Fruit fly (Drosophila melanogaster) whole organism, pupa: Measurements from ENCODE around the gene CG31468.

ENCODE experiments used
- CG12605 ChIP-seq: fragments of 200-800 bp; sonication (Bioruptor generic); IDR thresholded peaks from 2 replicates; pipeline ENCODE4 v1.3.6; 2022; ENCODE audit warnings: missing biosample characterization, missing genetic modification characterization
- CG13204 ChIP-seq: fragments of 200-800 bp; sonication (Bioruptor generic); optimal IDR thresholded peaks from 2 replicates; lab custom pipeline; 2018; ENCODE audit warnings: missing biosample characterization, mild to moderate bottlenecking, missing genetic modification characterization, moderate library complexity
- CG14655 ChIP-seq: fragments of 200-800 bp; sonication (Bioruptor generic); optimal IDR thresholded peaks from 3 replicates; lab custom pipeline; 2017; ENCODE audit warnings: mild to moderate bottlenecking, missing biosample characterization, missing genetic modification reagents, missing genetic modification characterization
- CG15710 ChIP-seq: fragments of 200-800 bp; sonication (Bioruptor generic); optimal IDR thresholded peaks from 2 replicates; lab custom pipeline; 2018; ENCODE audit warnings: missing biosample characterization, mild to moderate bottlenecking, missing genetic modification characterization, moderate library complexity
- CG17806 ChIP-seq: fragments of 200-800 bp; sonication (Bioruptor generic); optimal IDR thresholded peaks from 2 replicates; lab custom pipeline; 2018; ENCODE audit warnings: missing biosample characterization, mild to moderate bottlenecking, missing genetic modification characterization, moderate library complexity
- CG34367 ChIP-seq: fragments of 200-800 bp; sonication (Bioruptor generic); optimal IDR thresholded peaks from 2 replicates; lab custom pipeline; 2018; ENCODE audit warnings: missing biosample characterization, mild to moderate bottlenecking, missing genetic modification characterization
- CG4496 ChIP-seq: fragments of 200-800 bp; sonication (Bioruptor generic); IDR thresholded peaks from 3 replicates; pipeline ENCODE4 v1.3.6; 2022; ENCODE audit warnings: missing biosample characterization, missing genetic modification characterization
- CG8159 ChIP-seq: fragments of 200-800 bp; sonication (Bioruptor generic); optimal IDR thresholded peaks from 3 replicates; lab custom pipeline; 2018; ENCODE audit warnings: missing biosample characterization, mild to moderate bottlenecking, missing genetic modification characterization, moderate library complexity
- CG8301 ChIP-seq: fragments of 200-800 bp; sonication (Bioruptor generic); optimal IDR thresholded peaks from 2 replicates; lab custom pipeline; 2018; ENCODE audit warnings: missing biosample characterization, mild to moderate bottlenecking, missing genetic modification characterization
- CG9948 ChIP-seq: fragments of 200-800 bp; sonication (Bioruptor generic); optimal IDR thresholded peaks from 2 replicates; lab custom pipeline; 2018; ENCODE audit warnings: missing biosample characterization, mild to moderate bottlenecking, missing genetic modification characterization, moderate library complexity
- D1 ChIP-seq: fragments of 200-800 bp; sonication (Bioruptor generic); optimal IDR thresholded peaks from 2 replicates; lab custom pipeline; 2018; ENCODE audit warnings: missing biosample characterization, mild to moderate bottlenecking, missing genetic modification characterization, moderate library complexity
- Pif1A ChIP-seq: fragments of 200-800 bp; sonication (Bioruptor generic); optimal IDR thresholded peaks from 3 replicates; lab custom pipeline; 2016; ENCODE audit warnings: missing biosample characterization, missing genetic modification characterization
- Snoo ChIP-seq: fragments of 200-800 bp; sonication (Bioruptor generic); optimal IDR thresholded peaks from 3 replicates; lab custom pipeline; 2017; ENCODE audit warnings: missing biosample characterization, mild to moderate bottlenecking, missing genetic modification characterization, inconsistent platforms
- fd96Ca ChIP-seq: fragments of 200-800 bp; sonication (Bioruptor generic); IDR thresholded peaks from 3 replicates; pipeline ENCODE4 v1.3.6; 2022; ENCODE audit warnings: missing biosample characterization, missing genetic modification characterization
- gl ChIP-seq: fragments of 200-800 bp; sonication (Bioruptor generic); optimal IDR thresholded peaks from 2 replicates; lab custom pipeline; 2018; ENCODE audit warnings: missing biosample characterization, mild to moderate bottlenecking, missing genetic modification characterization
- rn ChIP-seq: fragments of 200-800 bp; sonication (Bioruptor generic); IDR thresholded peaks from 2 replicates; pipeline ENCODE4 v1.3.6; 2022; ENCODE audit warnings: missing biosample characterization, missing genetic modification characterization

Gene CG31468

dm6 chr3R:23652525-23653108, 47.5 kb downstream of the CG31468 start:
- TF ChIP-seq CG15710 (no peak), CG13204 (GFP tag; lab: Kevin White, UChicago) (no peak), CG14655 (no peak), Pif1A (GFP tag; lab: Kevin White, UChicago) (peak; percentile 12), CG34367 (no peak), CG17806 (tag; lab: Kevin White, UChicago) (no peak), CG8301 (tag; lab: Kevin White, UChicago) (no peak), fd96Ca (GFP tag; lab: Robert Waterston, UW) (no peak), CG4496 (GFP tag; lab: Robert Waterston, UW) (peak; percentile 31; the same call in 1 of the 3 replicates), Snoo (tag; lab: Kevin White, UChicago) (peak; percentile 40)

- no peak for TF ChIP-seq rn
- no peak for TF ChIP-seq gl (tag; lab: Kevin White, UChicago)
- no peak for TF ChIP-seq CG12605 (GFP tag; lab: Robert Waterston, UW)
- no peak for TF ChIP-seq CG34367
- no peak for TF ChIP-seq D1 (tag; lab: Kevin White, UChicago)
- TF ChIP-seq CG14655: no peak
- TF ChIP-seq CG8301 (tag; lab: Kevin White, UChicago): no peak
- TF ChIP-seq CG17806 (tag; lab: Kevin White, UChicago): no peak
- no peak for TF ChIP-seq CG9948
- no peak for TF ChIP-seq CG8159 (tag; lab: Kevin White, UChicago)
- no peak for TF ChIP-seq CG13204 (GFP tag; lab: Kevin White, UChicago)
- no peak for TF ChIP-seq CG15710
Observed at dm6 chr3R:23649831-23650230, 50.3 kb downstream of the CG31468 start.
